In genomic region chrIII:3845708-3846107, ce11 we compare ENCODE assay signal across 3 worm cellular contexts.
TF ChIP-seq lines count a peak whose summit lies in the region.
"Not testable (repeated sequence)": the region's sequence is repeated elsewhere in the genome, so short reads cannot be mapped to it uniquely, and the experiment has no call there.

No protein-coding gene starts in this region.

TF ChIP-seq in whole organism, L4 larva, 104 proteins besides CTCF, POLR2A, EP300 and RAD21:
- TF ChIP-seq egl-43 (GFP tag; IDR thresholded peaks at IDR 0.05; lab: Robert Waterston, UW) (peak; percentile 32; the same call in 1 of the 2 replicates), set-16 (GFP tag; IDR thresholded peaks at IDR 0.05; lab: Robert Waterston, UW) (peak; percentile 92), pha-4 (GFP tag; IDR thresholded peaks at IDR 0.05; lab: Robert Waterston, UW) (peak; percentile 15; the same call in 1 of the 2 replicates)
- not testable (repeated sequence) for TF ChIP-seq pha-4 (tag; optimal IDR thresholded peaks at IDR 0.05; lab: Kevin White, UChicago)

TF ChIP-seq in whole organism, midembryonic, 9 proteins besides CTCF, POLR2A, EP300 and RAD21:
- TF ChIP-seq T22C8.4 (GFP tag; IDR thresholded peaks at IDR 0.05; lab: Robert Waterston, UW), result 0 out of 2 replicates have a peak, but pooled peaks have one; percentile 13

TF ChIP-seq in whole organism, young adult, 124 proteins besides CTCF, POLR2A, EP300 and RAD21:
- peak; percentile 25; the same call in 1 of the 2 replicates for TF ChIP-seq Y53G8AR.9 (GFP tag; conservative IDR thresholded peaks at IDR 0.05; lab: Robert Waterston, UW)
- TF ChIP-seq egrh-3 (GFP tag; IDR thresholded peaks at IDR 0.05; lab: Robert Waterston, UW), result peak; percentile 83
